Fruit fly (Drosophila melanogaster): ENCODE measurements around the gene Gr22f.
A peak's percentile ranks its signal among the peaks of the same experiment; 100 is the strongest.

- TF ChIP-seq psq (GFP tag; optimal IDR thresholded peaks at IDR 0.05) (no peak), tai (GFP tag; optimal IDR thresholded peaks at IDR 0.05) (no peak), Hnf4 (GFP tag; optimal IDR thresholded peaks at IDR 0.05) (no peak), pan (optimal IDR thresholded peaks at IDR 0.05) (no peak), usp (GFP tag; optimal IDR thresholded peaks at IDR 0.05) (no peak), Dif (GFP tag; optimal IDR thresholded peaks at IDR 0.05; ENCODE audit: partially characterized antibody) (peak; percentile 69), h (GFP tag; optimal IDR thresholded peaks at IDR 0.05) (no peak), Hr78 (GFP tag; optimal IDR thresholded peaks at IDR 0.05) (no peak), br (GFP tag; optimal IDR thresholded peaks at IDR 0.05) (no peak), CG32264 (GFP tag; optimal IDR thresholded peaks at IDR 0.05) (no peak), woc (GFP tag; optimal IDR thresholded peaks at IDR 0.05) (no peak), rgr (GFP tag; optimal IDR thresholded peaks at IDR 0.05) (no peak), fru (GFP tag; optimal IDR thresholded peaks at IDR 0.05) (no peak)
Observed at dm6 chr2L:1727162-1727825, 29.0 kb downstream of the Gr22f start.

Data from whole organism, wandering third instar larva.